Worm (Caenorhabditis elegans): ENCODE results near the gene H04M03.11.

DNA sequence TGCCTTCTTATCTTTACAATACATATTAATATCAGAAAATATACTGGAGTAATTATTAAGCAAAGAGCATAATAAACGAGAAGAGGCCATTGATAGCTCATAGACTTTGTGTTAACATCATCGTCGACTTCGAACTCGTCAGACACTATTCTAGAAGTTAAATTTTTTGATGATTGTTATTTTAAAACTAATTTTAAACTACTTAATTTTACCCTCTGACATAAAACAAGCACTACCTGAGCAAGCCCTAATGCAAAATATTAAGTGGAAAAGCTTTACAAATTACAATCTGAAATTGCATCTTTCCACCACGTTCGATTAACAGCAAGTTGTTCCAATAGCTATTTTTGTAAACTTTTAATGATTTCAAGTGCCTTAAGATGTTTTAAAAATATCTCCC is 14.3 kb downstream of the H04M03.11 start, which contains the start of gene srv-17:
- TF ChIP-seq ztf-29 (GFP tag; IDR thresholded peaks at IDR 0.05) (no peak), ref-1 (GFP tag; conservative IDR thresholded peaks at IDR 0.05) (no peak), T22C8.4 (GFP tag; IDR thresholded peaks at IDR 0.05) (no peak), med-1 (GFP tag; optimal IDR thresholded peaks at IDR 0.05; ENCODE audit: insufficient read depth) (no peak), flt-1 (GFP tag; IDR thresholded peaks at IDR 0.05) (no peak), cog-1 (tag; optimal IDR thresholded peaks at IDR 0.05) (no peak), klf-2 (GFP tag; conservative IDR thresholded peaks at IDR 0.05) (no peak), tab-1 (GFP tag; IDR thresholded peaks at IDR 0.05) (no peak), ztf-23 (GFP tag; IDR thresholded peaks at IDR 0.05) (no peak)
